Fruit fly (Drosophila melanogaster) whole organism, embryonic: ENCODE measurements around the gene sws.

Experiments used
- Antp ChIP-seq: fragments of 200-800 bp; sonication (Bioruptor generic); optimal IDR thresholded peaks from 3 replicates; lab custom pipeline; 2016; ENCODE audit warnings: missing biosample characterization, missing genetic modification characterization
- BEAF-32 ChIP-seq: fragments of 200-800 bp; sonication (Bioruptor generic); optimal IDR thresholded peaks from 3 replicates; lab custom pipeline; 2017; ENCODE audit warnings: missing biosample characterization, missing genetic modification characterization, mild to moderate bottlenecking, moderate library complexity, missing genetic modification reagents
- C15 ChIP-seq: fragments of 200-800 bp; sonication (Bioruptor generic); IDR thresholded peaks from 3 replicates; pipeline ENCODE4 v1.3.6; 2022; ENCODE audit warnings: missing biosample characterization, missing genetic modification characterization
- CG10267 ChIP-seq: fragments of 200-800 bp; sonication (Bioruptor generic); optimal IDR thresholded peaks from 2 replicates; lab custom pipeline; 2018; ENCODE audit warnings: missing biosample characterization, mild to moderate bottlenecking, missing genetic modification characterization, moderate library complexity
- CG10979 ChIP-seq: fragments of 200-800 bp; sonication (Bioruptor generic); optimal IDR thresholded peaks from 2 replicates; lab custom pipeline; 2018; ENCODE audit warnings: missing biosample characterization, mild to moderate bottlenecking, missing genetic modification characterization, moderate library complexity
- CG12155 ChIP-seq: fragments of 200-800 bp; sonication (Bioruptor generic); optimal IDR thresholded peaks from 3 replicates; lab custom pipeline; 2016; ENCODE audit warnings: missing biosample characterization, missing genetic modification characterization
- CG12659 ChIP-seq: fragments of 200-800 bp; sonication (Bioruptor generic); optimal IDR thresholded peaks from 3 replicates; lab custom pipeline; 2017; ENCODE audit warnings: mild to moderate bottlenecking, missing biosample characterization, missing genetic modification reagents, missing genetic modification characterization
- CG15269 ChIP-seq: fragments of 200-800 bp; sonication (Bioruptor generic); optimal IDR thresholded peaks from 2 replicates; lab custom pipeline; 2018; ENCODE audit warnings: missing biosample characterization, mild to moderate bottlenecking, missing genetic modification characterization, moderate library complexity
- CG15514 ChIP-seq: fragments of 200-800 bp; sonication (Bioruptor generic); optimal IDR thresholded peaks from 3 replicates; lab custom pipeline; 2017; ENCODE audit warnings: missing biosample characterization, missing genetic modification characterization, mild to moderate bottlenecking, moderate library complexity, missing genetic modification reagents
- CG15696 ChIP-seq: fragments of 200-800 bp; sonication (Bioruptor generic); optimal IDR thresholded peaks from 2 replicates; lab custom pipeline; 2019; ENCODE audit warnings: missing biosample characterization, mild to moderate bottlenecking, missing genetic modification characterization, moderate library complexity
- CG16779 ChIP-seq: fragments of 200-800 bp; sonication (Bioruptor generic); IDR thresholded peaks from 2 replicates; pipeline ENCODE4 v1.3.6; 2022; ENCODE audit warnings: missing biosample characterization, missing genetic modification characterization
- CG17385 ChIP-seq: fragments of 200-800 bp; sonication (Bioruptor generic); optimal IDR thresholded peaks from 3 replicates; lab custom pipeline; 2018; ENCODE audit warnings: missing biosample characterization, mild to moderate bottlenecking, missing genetic modification characterization
- CG1792 ChIP-seq: fragments of 200-800 bp; sonication (Bioruptor generic); optimal IDR thresholded peaks from 2 replicates; lab custom pipeline; 2016; ENCODE audit warnings: missing biosample characterization, missing genetic modification characterization
- CG18764 ChIP-seq: fragments of 200-800 bp; sonication (Bioruptor generic); optimal IDR thresholded peaks from 3 replicates; lab custom pipeline; 2016; ENCODE audit warnings: missing biosample characterization, missing genetic modification characterization
- CG2120 ChIP-seq: fragments of 200-800 bp; sonication (Bioruptor generic); optimal IDR thresholded peaks from 3 replicates; lab custom pipeline; 2016; ENCODE audit warnings: missing biosample characterization, missing genetic modification characterization
- CG2678 ChIP-seq: fragments of 200-800 bp; sonication (Bioruptor generic); optimal IDR thresholded peaks from 3 replicates; lab custom pipeline; 2019; ENCODE audit warnings: missing biosample characterization, mild to moderate bottlenecking, missing genetic modification characterization, moderate library complexity
- CG4404 ChIP-seq: fragments of 200-800 bp; sonication (Bioruptor generic); IDR thresholded peaks from 2 replicates; pipeline ENCODE4 v1.3.6; 2022; ENCODE audit warnings: missing biosample characterization, missing genetic modification characterization
- CG4854 ChIP-seq: fragments of 200-800 bp; sonication (Bioruptor generic); optimal IDR thresholded peaks from 2 replicates; lab custom pipeline; 2016; ENCODE audit warnings: missing biosample characterization, missing genetic modification characterization, inconsistent platforms
- CG6175 ChIP-seq: fragments of 200-800 bp; sonication (Bioruptor generic); IDR thresholded peaks from 3 replicates; pipeline ENCODE4 v1.3.6; 2022; ENCODE audit warnings: missing biosample characterization, missing genetic modification characterization
- CG6689 ChIP-seq: fragments of 200-800 bp; sonication (Bioruptor generic); IDR thresholded peaks from 2 replicates; pipeline ENCODE4 v1.3.6; 2022; ENCODE audit warnings: missing biosample characterization, missing genetic modification characterization
- CG8924 ChIP-seq: fragments of 200-800 bp; optimal IDR thresholded peaks from 3 replicates; lab custom pipeline; 2019; ENCODE audit warnings: missing biosample characterization, mild to moderate bottlenecking, missing genetic modification characterization, moderate library complexity
- CG9932 ChIP-seq: fragments of 200-800 bp; sonication (Bioruptor generic); IDR thresholded peaks from 2 replicates; pipeline ENCODE4 v1.3.6; 2022; ENCODE audit warnings: missing biosample characterization, missing genetic modification characterization
- Deaf1 ChIP-seq: fragments of 200-800 bp; optimal IDR thresholded peaks from 3 replicates; lab custom pipeline; 2019; ENCODE audit warnings: missing biosample characterization, mild to moderate bottlenecking, missing genetic modification characterization, moderate library complexity
- Doc2 ChIP-seq: fragments of 200-800 bp; sonication (Bioruptor generic); IDR thresholded peaks from 2 replicates; pipeline ENCODE4 v1.3.6; 2022; ENCODE audit warnings: missing biosample characterization, missing genetic modification characterization
- Drgx ChIP-seq: fragments of 200-800 bp; sonication (Bioruptor generic); IDR thresholded peaks from 2 replicates; pipeline ENCODE4 v1.3.6; 2022; ENCODE audit warnings: missing biosample characterization, missing genetic modification characterization
- Gsc ChIP-seq: fragments of 200-800 bp; sonication (Bioruptor generic); IDR thresholded peaks from 2 replicates; pipeline ENCODE4 v1.3.6; 2022; ENCODE audit warnings: missing biosample characterization, missing genetic modification characterization
- H15 ChIP-seq: fragments of 200-800 bp; sonication (Bioruptor generic); IDR thresholded peaks from 3 replicates; pipeline ENCODE4 v1.3.6; 2022; ENCODE audit warnings: missing biosample characterization, missing genetic modification characterization
- HLH3B ChIP-seq: fragments of 200-800 bp; sonication (Bioruptor generic); IDR thresholded peaks from 2 replicates; pipeline ENCODE4 v1.3.6; 2022; ENCODE audit warnings: missing biosample characterization, missing genetic modification characterization
- Hmr ChIP-seq: fragments of 200-800 bp; sonication (Bioruptor generic); optimal IDR thresholded peaks from 3 replicates; lab custom pipeline; 2017; ENCODE audit warnings: mild to moderate bottlenecking, missing biosample characterization, missing genetic modification reagents, missing genetic modification characterization
- Med ChIP-seq: fragments of 200-800 bp; sonication (Bioruptor generic); peaks from one replicate; lab custom pipeline; 2016; ENCODE audit warnings: missing biosample characterization, missing genetic modification characterization, mild to moderate bottlenecking, inconsistent platforms, moderate library complexity
- Meics ChIP-seq: fragments of 200-800 bp; sonication (Bioruptor generic); optimal IDR thresholded peaks from 2 replicates; lab custom pipeline; 2017; ENCODE audit warnings: missing biosample characterization, mild to moderate bottlenecking, missing genetic modification characterization
- Mrtf ChIP-seq: fragments of 200-800 bp; sonication (Bioruptor generic); IDR thresholded peaks from 3 replicates; pipeline ENCODE4 v1.3.6; 2022; ENCODE audit warnings: missing biosample characterization, missing genetic modification characterization
- PHDP ChIP-seq: fragments of 200-800 bp; sonication (Bioruptor generic); optimal IDR thresholded peaks from 3 replicates; lab custom pipeline; 2018; ENCODE audit warnings: missing biosample characterization, mild to moderate bottlenecking, missing genetic modification characterization, moderate library complexity
- Rfx ChIP-seq: fragments of 200-800 bp; sonication (Bioruptor generic); IDR thresholded peaks from 2 replicates; pipeline ENCODE4 v1.3.6; 2022; ENCODE audit warnings: missing biosample characterization, missing genetic modification characterization
- Tbp ChIP-seq: fragments of >200 bp; optimal IDR thresholded peaks from 2 replicates; lab custom pipeline; 2018; ENCODE audit warnings: missing biosample characterization, missing genetic modification characterization
- bcd ChIP-seq: fragments of 200-800 bp; sonication (Bioruptor generic); optimal IDR thresholded peaks from 2 replicates; lab custom pipeline; 2017; ENCODE audit warnings: missing biosample characterization, mild to moderate bottlenecking, missing genetic modification characterization
- cad ChIP-seq: fragments of >200 bp; optimal IDR thresholded peaks from 2 replicates; lab custom pipeline; 2017; ENCODE audit warnings: missing biosample characterization, missing genetic modification characterization
- chinmo ChIP-seq: fragments of 200-800 bp; sonication (Bioruptor generic); IDR thresholded peaks from 4 replicates; pipeline ENCODE4 v1.3.6; 2022; ENCODE audit warnings: missing biosample characterization, missing genetic modification characterization; ENCODE audit not compliant: partially characterized antibody
- emc ChIP-seq: fragments of 200-800 bp; sonication (Bioruptor generic); optimal IDR thresholded peaks from 2 replicates; lab custom pipeline; 2016; ENCODE audit warnings: missing biosample characterization, missing genetic modification characterization
- gcm2 ChIP-seq: fragments of 200-800 bp; sonication (Bioruptor generic); optimal IDR thresholded peaks from 2 replicates; lab custom pipeline; 2016; ENCODE audit warnings: missing biosample characterization, missing genetic modification characterization
- gsb ChIP-seq: fragments of 200-800 bp; sonication (Bioruptor generic); IDR thresholded peaks from 2 replicates; pipeline ENCODE4 v1.3.6; 2022; ENCODE audit warnings: missing biosample characterization, missing genetic modification characterization
- hb ChIP-seq: fragments of 200-800 bp; sonication (Bioruptor generic); IDR thresholded peaks from 3 replicates; pipeline ENCODE4 v1.3.6; 2022; ENCODE audit warnings: missing biosample characterization, missing genetic modification characterization; ENCODE audit not compliant: partially characterized antibody
- ind ChIP-seq: fragments of 200-800 bp; sonication (Bioruptor generic); optimal IDR thresholded peaks from 3 replicates; lab custom pipeline; 2016; ENCODE audit warnings: missing biosample characterization, missing genetic modification characterization
- nerfin-1 ChIP-seq: fragments of 200-800 bp; sonication (Bioruptor generic); optimal IDR thresholded peaks from 3 replicates; lab custom pipeline; 2019; ENCODE audit warnings: missing biosample characterization, mild to moderate bottlenecking, missing genetic modification characterization, moderate library complexity
- phol ChIP-seq: fragments of 200-800 bp; sonication (Bioruptor generic); optimal IDR thresholded peaks from 3 replicates; lab custom pipeline; 2018; ENCODE audit warnings: missing biosample characterization, mild to moderate bottlenecking, missing genetic modification characterization, moderate library complexity
- pum ChIP-seq: fragments of 200-800 bp; sonication (Bioruptor generic); optimal IDR thresholded peaks from 2 replicates; lab custom pipeline; 2016; ENCODE audit warnings: missing biosample characterization, missing genetic modification characterization
- run ChIP-seq: fragments of 200-800 bp; sonication (Bioruptor generic); optimal IDR thresholded peaks from 3 replicates; lab custom pipeline; 2018; ENCODE audit warnings: missing biosample characterization, mild to moderate bottlenecking, missing genetic modification characterization
- sna ChIP-seq: fragments of 200-800 bp; sonication (Bioruptor generic); IDR thresholded peaks from 2 replicates; pipeline ENCODE4 v1.3.6; 2022; ENCODE audit warnings: missing biosample characterization, missing genetic modification characterization; ENCODE audit not compliant: partially characterized antibody
- tap ChIP-seq: fragments of 200-800 bp; optimal IDR thresholded peaks from 3 replicates; lab custom pipeline; 2019; ENCODE audit warnings: missing biosample characterization, mild to moderate bottlenecking, missing genetic modification characterization, moderate library complexity
- tll ChIP-seq, 2 experiments: fragments of 200-800 bp in 1 of 2; fragments of >200 bp in 1 of 2; sonication (Bioruptor generic) in 1 of 2; optimal IDR thresholded peaks; 2 replicates each; lab custom pipeline; 2017 to 2019; ENCODE audit warnings: missing biosample characterization in 2 of 2, missing genetic modification characterization in 2 of 2, mild to moderate bottlenecking in 1 of 2, moderate library complexity in 1 of 2
- unpg ChIP-seq: fragments of 200-800 bp; sonication (Bioruptor generic); optimal IDR thresholded peaks from 3 replicates; lab custom pipeline; 2018; ENCODE audit warnings: missing biosample characterization, mild to moderate bottlenecking, missing genetic modification characterization, moderate library complexity

The sws gene

dm6 chrX:7970396-7970795 is 2.4 kb upstream of the sws start (continued):
- no peak; the same call in 1 of the 2 replicates for TF ChIP-seq sna (GFP tag; lab: Robert Waterston, UW)
- TF ChIP-seq CG2120 (GFP tag; lab: Kevin White, UChicago): peak; percentile 65
- peak; percentile 64 for TF ChIP-seq BEAF-32 (GFP tag; lab: Kevin White, UChicago)
- TF ChIP-seq HLH3B (GFP tag; lab: Robert Waterston, UW): peak; percentile 26; the same call in 1 of the 2 replicates
- peak; percentile 54 for TF ChIP-seq CG6689 (GFP tag; lab: Robert Waterston, UW)
- TF ChIP-seq hb (GFP tag; lab: Robert Waterston, UW): no peak
- peak; percentile 8 for TF ChIP-seq CG12155
- peak; percentile 4 for TF ChIP-seq Deaf1
- peak; percentile 67 for TF ChIP-seq Hmr (GFP tag; lab: Kevin White, UChicago)
- 0 out of 3 replicates have a peak, but pooled peaks have one; percentile 26 for TF ChIP-seq CG6175 (GFP tag; lab: Robert Waterston, UW)
- TF ChIP-seq Meics (GFP tag; lab: Kevin White, UChicago): peak; percentile 62
- no peak for TF ChIP-seq H15 (GFP tag; lab: Robert Waterston, UW)
- TF ChIP-seq run: no peak
- 0 out of 4 replicates have a peak, but pooled peaks have one; percentile 15 for TF ChIP-seq chinmo (GFP tag; lab: Robert Waterston, UW)
- TF ChIP-seq Rfx: peak; percentile 54
- TF ChIP-seq CG8924 (tag; lab: Kevin White, UChicago): peak; percentile 61
- TF ChIP-seq Med (GFP tag; lab: Kevin White, UChicago): peak; percentile 88
- TF ChIP-seq ind (GFP tag; lab: Kevin White, UChicago): peak; percentile 36
- peak; percentile 49 for TF ChIP-seq CG10979 (tag; lab: Kevin White, UChicago)
- TF ChIP-seq CG18764: no peak
- TF ChIP-seq CG16779 (GFP tag; lab: Robert Waterston, UW): no peak
- no peak for TF ChIP-seq Antp (GFP tag; lab: Kevin White, UChicago)
- no peak for TF ChIP-seq gcm2 (GFP tag; lab: Kevin White, UChicago)
- no peak for TF ChIP-seq C15 (GFP tag; lab: Robert Waterston, UW)
- TF ChIP-seq PHDP (tag; lab: Kevin White, UChicago): peak; percentile 50
- no peak for TF ChIP-seq cad
- TF ChIP-seq Doc2 (GFP tag; lab: Robert Waterston, UW): no peak
- TF ChIP-seq CG1792 (GFP tag; lab: Kevin White, UChicago): no peak
- TF ChIP-seq Mrtf (GFP tag; lab: Robert Waterston, UW): no peak
- TF ChIP-seq unpg (GFP tag; lab: Kevin White, UChicago): peak; percentile 61
- peak; percentile 23 for TF ChIP-seq nerfin-1 (tag; lab: Kevin White, UChicago)
- peak; percentile 29 for TF ChIP-seq CG15514 (GFP tag; lab: Kevin White, UChicago)
- TF ChIP-seq Tbp (GFP tag; lab: Kevin White, UChicago): no peak
- peak; percentile 6 for TF ChIP-seq emc (GFP tag; lab: Kevin White, UChicago)
- peak; percentile 63 for TF ChIP-seq CG15269 (tag; lab: Kevin White, UChicago)
- TF ChIP-seq CG17385 (GFP tag; lab: Kevin White, UChicago): peak; percentile 47
- peak; percentile 35 for TF ChIP-seq CG10267 (tag; lab: Kevin White, UChicago)
- TF ChIP-seq CG15696 (tag; lab: Kevin White, UChicago): peak; percentile 62
- peak; percentile 69 for TF ChIP-seq Drgx (GFP tag; lab: Robert Waterston, UW)
- TF ChIP-seq phol (tag; lab: Kevin White, UChicago): peak; percentile 64
- peak; percentile 27; the same call in 1 of the 2 replicates for TF ChIP-seq CG4404 (GFP tag; lab: Robert Waterston, UW)
- no peak for TF ChIP-seq gsb (GFP tag; lab: Robert Waterston, UW)
- TF ChIP-seq pum (GFP tag; lab: Kevin White, UChicago): peak; percentile 17
- TF ChIP-seq CG4854 (GFP tag; lab: Kevin White, UChicago): peak; percentile 3
- peak; percentile 58 for TF ChIP-seq CG12659 (GFP tag; lab: Kevin White, UChicago)
- peak; percentile 24; the same call in 1 of the 2 replicates for TF ChIP-seq CG9932 (GFP tag; lab: Robert Waterston, UW)
- no peak for TF ChIP-seq tll (GFP tag; optimal IDR thresholded peaks at IDR 0.05; lab: Kevin White, UChicago)
- peak; percentile 73 for TF ChIP-seq CG2678 (tag; lab: Kevin White, UChicago)
- TF ChIP-seq tap (tag; lab: Kevin White, UChicago): peak; percentile 18
- peak; percentile 51 for TF ChIP-seq bcd (GFP tag; lab: Kevin White, UChicago)
- no peak for TF ChIP-seq Gsc (GFP tag; lab: Robert Waterston, UW)
